Fruit fly (Drosophila melanogaster) Kc167 (cell line): Measurements from ENCODE around the gene Plp.

ENCODE experiments used
- Myc ChIP-seq: fragments of >200 bp; optimal IDR thresholded peaks from 2 replicates; lab custom pipeline; 2017; ENCODE audit warnings: missing external identifiers
- Sin3A ChIP-seq: fragments of >200 bp; optimal IDR thresholded peaks from 2 replicates; lab custom pipeline; 2018; ENCODE audit warnings: missing external identifiers
- h ChIP-seq: fragments of >200 bp; optimal IDR thresholded peaks from 3 replicates; lab custom pipeline; 2018; ENCODE audit warnings: missing external identifiers
- insv ChIP-seq: fragments of >200 bp; optimal IDR thresholded peaks from 3 replicates; lab custom pipeline; 2018; ENCODE audit warnings: missing external identifiers
- psq ChIP-seq: fragments of >200 bp; optimal IDR thresholded peaks from 2 replicates; lab custom pipeline; 2017; ENCODE audit warnings: missing external identifiers
- ttk ChIP-seq: sonication (Bioruptor generic); optimal IDR thresholded peaks from 2 replicates; lab custom pipeline; 2017; ENCODE audit warnings: missing external identifiers

The Plp gene

dm6 chr3L:15089887-15090679 lies 4.4 kb downstream of the Plp start:
- TF ChIP-seq ttk (lab: Kevin White, UChicago) (no peak), psq (no peak), Sin3A (no peak), Myc (lab: Kevin White, UChicago) (no peak), h (lab: Kevin White, UChicago) (no peak), insv (no peak)

dm6 chr3L:15089083-15089704 lies 5.3 kb downstream of the Plp start:
- no peak for TF ChIP-seq h (lab: Kevin White, UChicago)
- TF ChIP-seq Myc (lab: Kevin White, UChicago), result no peak
- TF ChIP-seq insv, result no peak
- TF ChIP-seq psq, result no peak
- TF ChIP-seq ttk (lab: Kevin White, UChicago), result no peak

dm6 chr3L:15088285-15088684 lies 6.2 kb downstream of the Plp start:
- TF ChIP-seq Sin3A (no peak), insv (no peak), Myc (lab: Kevin White, UChicago) (no peak), h (lab: Kevin White, UChicago) (no peak), psq (no peak), ttk (lab: Kevin White, UChicago) (no peak)

- TF ChIP-seq insv, result no peak
- TF ChIP-seq ttk (lab: Kevin White, UChicago), result no peak
- TF ChIP-seq h (lab: Kevin White, UChicago), result no peak
- TF ChIP-seq psq, result no peak
- no peak for TF ChIP-seq Myc (lab: Kevin White, UChicago)
- TF ChIP-seq Sin3A, result no peak
Observed at dm6 chr3L:15084288-15084687, 10.2 kb downstream of the Plp start.

dm6 chr3L:15079278-15079677 lies 15.2 kb downstream of the Plp start:
- TF ChIP-seq h (lab: Kevin White, UChicago), result no peak

dm6 chr3L:15078347-15078746 lies 16.2 kb downstream of the Plp start, which contains the start of gene Or71a:
Gene Or71a (minus strand): TSS chr3L:15078447.
- TF ChIP-seq Myc (lab: Kevin White, UChicago) (no peak), psq (no peak), Sin3A (no peak), insv (no peak), h (lab: Kevin White, UChicago) (no peak), ttk (lab: Kevin White, UChicago) (no peak)

dm6 chr3L:15076380-15076779 lies 18.1 kb downstream of the Plp start:
- TF ChIP-seq Myc (lab: Kevin White, UChicago) (no peak), Sin3A (no peak), insv (no peak), psq (no peak), ttk (lab: Kevin White, UChicago) (no peak), h (lab: Kevin White, UChicago) (no peak)

- TF ChIP-seq Sin3A (no peak), psq (no peak), h (lab: Kevin White, UChicago) (no peak)
Observed at dm6 chr3L:15073680-15074079, 20.8 kb downstream of the Plp start.

- TF ChIP-seq insv (no peak), psq (no peak), Sin3A (no peak), ttk (lab: Kevin White, UChicago) (no peak), h (lab: Kevin White, UChicago) (no peak), Myc (lab: Kevin White, UChicago) (no peak)
Observed at dm6 chr3L:15072149-15072548, 22.4 kb downstream of the Plp start.

dm6 chr3L:15064877-15065276 lies 29.6 kb downstream of the Plp start, which contains the start of gene Sytbeta:
Gene Sytbeta (minus strand): TSS chr3L:15064977.
- TF ChIP-seq Sin3A (no peak), Myc (lab: Kevin White, UChicago) (no peak), h (lab: Kevin White, UChicago) (no peak), psq (no peak), insv (no peak), ttk (lab: Kevin White, UChicago) (no peak)

dm6 chr3L:15061605-15062004 lies 32.9 kb downstream of the Plp start, which contains the start of gene CG13460:
Gene CG13460 (minus strand): TSS chr3L:15061705.
- TF ChIP-seq insv, result no peak

- no peak for TF ChIP-seq h (lab: Kevin White, UChicago)
- TF ChIP-seq insv, result no peak
- TF ChIP-seq ttk (lab: Kevin White, UChicago), result no peak
- TF ChIP-seq Sin3A, result no peak
- TF ChIP-seq Myc (lab: Kevin White, UChicago), result no peak
Observed at dm6 chr3L:15054477-15054876, 40.0 kb downstream of the Plp start, which contains the start of gene EAChm. Gene EAChm (plus strand): TSS chr3L:15054777.

- TF ChIP-seq Sin3A (no peak), ttk (lab: Kevin White, UChicago) (no peak), insv (no peak), Myc (lab: Kevin White, UChicago) (no peak), h (lab: Kevin White, UChicago) (no peak), psq (no peak)
Observed at dm6 chr3L:15054035-15054434, 40.5 kb downstream of the Plp start, which contains the start of gene CG18649. Gene CG18649 (minus strand): TSS chr3L:15054135.
